Worm (Caenorhabditis elegans): ENCODE data around the gene marc-1.

Gene marc-1

DNA sequence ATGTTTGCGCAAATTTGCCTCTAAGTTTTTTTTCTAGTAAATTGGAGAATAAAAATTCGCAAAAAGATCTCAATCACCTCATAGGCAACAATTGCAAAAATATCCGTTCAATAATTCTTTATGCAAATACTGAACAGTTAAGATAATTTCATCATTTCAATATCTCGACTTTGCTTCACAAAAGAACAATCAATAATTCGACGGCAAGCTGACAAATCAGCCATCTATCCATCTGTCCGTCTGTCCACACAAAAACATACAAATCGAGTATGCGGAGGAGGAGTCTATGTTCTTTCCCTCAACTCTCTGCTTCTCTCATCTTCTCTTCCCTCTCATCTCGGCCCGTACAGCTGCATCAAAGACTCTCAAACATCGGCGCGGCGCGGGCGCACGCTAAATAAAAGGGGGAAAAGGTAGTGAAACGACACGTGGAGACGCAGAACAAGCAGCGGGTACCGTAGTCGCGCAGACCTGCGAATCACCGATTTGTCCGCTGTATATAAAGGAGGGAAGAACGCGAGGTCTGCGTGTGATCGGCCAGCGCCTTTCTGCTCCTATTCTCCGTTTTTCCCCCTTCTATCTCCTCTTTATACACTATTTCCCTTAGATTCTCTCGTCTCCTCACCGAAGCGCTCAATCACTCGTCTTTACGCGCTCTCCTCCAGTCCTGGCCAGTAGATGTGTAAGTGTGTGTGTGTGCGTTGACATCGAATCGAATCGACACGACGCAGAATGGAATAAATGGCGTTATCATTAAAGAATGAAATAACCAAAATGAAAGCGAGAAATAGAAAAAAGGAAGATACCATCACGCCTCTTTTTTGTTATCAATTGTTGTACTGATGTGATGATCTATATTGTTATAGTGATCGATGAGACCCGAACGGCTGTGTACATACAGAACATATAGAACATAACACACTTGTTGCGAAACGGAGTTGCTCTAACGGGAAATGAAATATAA, 8.5 kb upstream of the marc-1 start:
- TF ChIP-seq akir-1 (GFP tag; optimal IDR thresholded peaks at IDR 0.05) (no peak), hlh-26 (GFP tag; conservative IDR thresholded peaks at IDR 0.05) (no peak), efl-1 (GFP tag; optimal IDR thresholded peaks at IDR 0.05) (no peak), nhr-90 (tag; optimal IDR thresholded peaks at IDR 0.05) (peak; percentile 89), C17E4.6 (GFP tag; IDR thresholded peaks at IDR 0.05) (peak; percentile 50; the same call in 1 of the 2 replicates), snpc-4 (GFP tag; optimal IDR thresholded peaks at IDR 0.05) (peak; percentile 55), snpc-4 (tag; optimal IDR thresholded peaks at IDR 0.05) (peak; percentile 42 to 79 (median 78)), mel-28 (tag; optimal IDR thresholded peaks at IDR 0.05; ENCODE audit: borderline replicate concordance) (peak; percentile 14), lin-54 (GFP tag; optimal IDR thresholded peaks at IDR 0.05) (peak; percentile 62), aptf-2 (GFP tag; conservative IDR thresholded peaks at IDR 0.05) (no peak), madf-3 (GFP tag; IDR thresholded peaks at IDR 0.05) (no peak), sdz-38 (tag; optimal IDR thresholded peaks at IDR 0.05) (no peak), nhr-179 (tag; optimal IDR thresholded peaks at IDR 0.05) (no peak), C06A6.2 (GFP tag; conservative IDR thresholded peaks at IDR 0.05) (peak; percentile 70), F37B4.10 (GFP tag; IDR thresholded peaks at IDR 0.05) (no peak), bed-1 (GFP tag; IDR thresholded peaks at IDR 0.05) (no peak), ceh-100 (GFP tag; IDR thresholded peaks at IDR 0.05) (peak; percentile 33; the same call in 1 of the 2 replicates), nhr-27 (tag; optimal IDR thresholded peaks at IDR 0.05) (no peak), hsf-1 (GFP tag; IDR thresholded peaks at IDR 0.05) (no peak), ceh-40 (GFP tag; IDR thresholded peaks at IDR 0.05) (no peak), attf-3 (GFP tag; conservative IDR thresholded peaks at IDR 0.05) (peak; percentile 62), athp-1 (tag; optimal IDR thresholded peaks at IDR 0.05) (peak; percentile 59), B0019.2 (GFP tag; conservative IDR thresholded peaks at IDR 0.05) (peak; percentile 32; the same call in 1 of the 2 replicates), hmg-1.2 (GFP tag; IDR thresholded peaks at IDR 0.05) (peak; percentile 66; the same call in 1 of the 2 replicates), sptf-2 (GFP tag; optimal IDR thresholded peaks at IDR 0.05) (no peak), let-607 (tag; optimal IDR thresholded peaks at IDR 0.05) (peak; percentile 93 to 95), B0035.1 (tag; optimal IDR thresholded peaks at IDR 0.05) (peak; percentile 78), Y53F4B.3 (GFP tag; IDR thresholded peaks at IDR 0.05) (no peak), F10E7.11 (tag; optimal IDR thresholded peaks at IDR 0.05) (no peak), lir-1 (GFP tag; conservative IDR thresholded peaks at IDR 0.05) (peak; percentile 70), nfya-1 (tag; optimal IDR thresholded peaks at IDR 0.05; ENCODE audit: borderline replicate concordance, insufficient read depth) (no peak), ztf-22 (GFP tag; optimal IDR thresholded peaks at IDR 0.05) (peak; percentile 72), ztf-3 (GFP tag; optimal IDR thresholded peaks at IDR 0.05) (peak; percentile 65), rpc-1 (optimal IDR thresholded peaks at IDR 0.05) (no peak), rpc-1 (tag; optimal IDR thresholded peaks at IDR 0.05) (no peak), Y67H2A.10 (GFP tag; conservative IDR thresholded peaks at IDR 0.05) (peak; percentile 55), gei-17 (GFP tag; optimal IDR thresholded peaks at IDR 0.05) (peak; percentile 66), ama-1 (optimal IDR thresholded peaks at IDR 0.05) (peak; percentile 99), ama-1 (GFP tag; optimal IDR thresholded peaks at IDR 0.05) (peak in 1 of 2 experiments; percentile 43), F49E8.2 (tag; optimal IDR thresholded peaks at IDR 0.05; ENCODE audit: insufficient read depth) (no peak), ekl-4 (GFP tag; IDR thresholded peaks at IDR 0.05) (peak; percentile 81), ztf-6 (GFP tag; IDR thresholded peaks at IDR 0.05) (0 out of 2 replicates have a peak, but pooled peaks have one; percentile 62), F22D6.2 (tag; optimal IDR thresholded peaks at IDR 0.05) (peak; percentile 52), hrde-1 (tag; optimal IDR thresholded peaks at IDR 0.05; ENCODE audit: borderline replicate concordance) (no peak), madf-6 (GFP tag; IDR thresholded peaks at IDR 0.05) (peak; percentile 19), snpc-1.1 (tag; optimal IDR thresholded peaks at IDR 0.05; ENCODE audit: insufficient read depth) (no peak)

Measured in whole organism, young adult.